Worm (Caenorhabditis elegans) whole organism, L1 larva: ENCODE measurements around the gene M02D8.6.
"Not testable (repeated sequence)": the region's sequence is repeated elsewhere in the genome, so short reads cannot be mapped to it uniquely, and the experiment has no call there.

Experiments
- alr-1 ChIP-seq: fragments of 200-800 bp; sonication (Bioruptor generic); optimal IDR thresholded peaks from 2 replicates; lab custom pipeline; 2018; ENCODE audit warnings: borderline replicate concordance, mild to moderate bottlenecking, missing genetic modification characterization, missing compliant biosample characterization
- ceh-63 ChIP-seq: fragments of 200-800 bp; sonication (Bioruptor generic); optimal IDR thresholded peaks from 2 replicates; lab custom pipeline; 2018; ENCODE audit warnings: mild to moderate bottlenecking, missing genetic modification characterization, missing compliant biosample characterization
- ceh-8 ChIP-seq: fragments of 200-800 bp; sonication (Bioruptor generic); optimal IDR thresholded peaks from 2 replicates; lab custom pipeline; 2018; ENCODE audit warnings: mild to moderate bottlenecking, missing genetic modification characterization, moderate library complexity, missing compliant biosample characterization
- efl-3 ChIP-seq: fragments of 200-800 bp; sonication (Bioruptor generic); optimal IDR thresholded peaks from 2 replicates; lab custom pipeline; 2018; ENCODE audit warnings: mild to moderate bottlenecking, missing genetic modification characterization, missing compliant biosample characterization
- egl-13 ChIP-seq: sonication (generic microtip); optimal IDR thresholded peaks from 2 replicates; lab custom pipeline; 2016; ENCODE audit warnings: missing genotype, missing genetic modification reagents, missing genetic modification characterization, missing compliant biosample characterization
- fkh-10 ChIP-seq: sonication (generic microtip); optimal IDR thresholded peaks from 2 replicates; lab custom pipeline; 2017; ENCODE audit warnings: missing biosample characterization, missing genetic modification reagents, missing genetic modification characterization
- fos-1 ChIP-seq: fragments of 150-350 bp; optimal IDR thresholded peaks from 2 replicates; lab custom pipeline; 2014; ENCODE audit warnings: missing biosample characterization, missing genetic modification characterization
- hlh-17 ChIP-seq: fragments of 200-800 bp; sonication (Bioruptor generic); optimal IDR thresholded peaks from 2 replicates; lab custom pipeline; 2018; ENCODE audit warnings: missing genetic modification characterization, mild to moderate bottlenecking, missing compliant biosample characterization, moderate library complexity, borderline replicate concordance
- hlh-4 ChIP-seq: sonication (generic microtip); optimal IDR thresholded peaks from 2 replicates; lab custom pipeline; 2016; ENCODE audit warnings: mild to moderate bottlenecking, missing genetic modification characterization, missing compliant biosample characterization
- jun-1 ChIP-seq: fragments of 150-350 bp; optimal IDR thresholded peaks from 2 replicates; lab custom pipeline; 2014; ENCODE audit warnings: missing biosample characterization, missing genetic modification reagents, missing genetic modification characterization
- lin-13 ChIP-seq: fragments of 150-350 bp; optimal IDR thresholded peaks from 2 replicates; lab custom pipeline; 2014; ENCODE audit warnings: missing biosample characterization, missing genetic modification reagents, missing genetic modification characterization
- lin-14 ChIP-seq: fragments of 200-800 bp; sonication (Bioruptor generic); optimal IDR thresholded peaks from 2 replicates; lab custom pipeline; 2018; ENCODE audit warnings: mild to moderate bottlenecking, missing genetic modification characterization, moderate library complexity, missing compliant biosample characterization
- lin-15B ChIP-seq: fragments of 150-350 bp; sonication (generic microtip); optimal IDR thresholded peaks from 3 replicates; lab custom pipeline; 2014; ENCODE audit warnings: missing biosample characterization, missing genetic modification characterization
- lsy-2 ChIP-seq, 2 experiments: fragments of 150-350 bp; optimal IDR thresholded peaks; 2 replicates each; lab custom pipeline; 2014; ENCODE audit warnings: missing biosample characterization in 2 of 2, missing genetic modification characterization in 2 of 2
- mab-9 ChIP-seq: fragments of 200-800 bp; sonication (Bioruptor generic); IDR thresholded peaks from 2 replicates; pipeline ENCODE4 v1.3.6; 2022; ENCODE audit warnings: missing genetic modification reagents, missing genetic modification characterization, missing compliant biosample characterization
- mef-2 ChIP-seq: fragments of 150-350 bp; optimal IDR thresholded peaks from 2 replicates; lab custom pipeline; 2014; ENCODE audit warnings: missing biosample characterization, missing genetic modification characterization
- nhr-12 ChIP-seq: sonication (generic microtip); optimal IDR thresholded peaks from 2 replicates; lab custom pipeline; 2017; ENCODE audit warnings: missing biosample characterization, missing genetic modification characterization
- nhr-19 ChIP-seq: fragments of 200-800 bp; sonication (Bioruptor generic); conservative IDR thresholded peaks from 2 replicates; pipeline ENCODE4 v1.3.6; 2022; ENCODE audit warnings: missing genetic modification characterization, missing compliant biosample characterization
- nhr-20 ChIP-seq: sonication (generic microtip); optimal IDR thresholded peaks from 2 replicates; lab custom pipeline; 2016; ENCODE audit warnings: mild to moderate bottlenecking, missing genetic modification characterization, missing compliant biosample characterization
- nhr-71 ChIP-seq: sonication (generic microtip); optimal IDR thresholded peaks from 2 replicates; lab custom pipeline; 2016; ENCODE audit warnings: mild to moderate bottlenecking, missing genetic modification characterization, moderate library complexity, missing compliant biosample characterization
- nhr-76 ChIP-seq: sonication (generic microtip); optimal IDR thresholded peaks from 2 replicates; lab custom pipeline; 2017; ENCODE audit warnings: missing biosample characterization, missing genetic modification characterization
- nhr-90 ChIP-seq: sonication (generic microtip); optimal IDR thresholded peaks from 2 replicates; lab custom pipeline; 2016; ENCODE audit warnings: mild to moderate bottlenecking, missing genetic modification characterization, missing compliant biosample characterization; ENCODE audit not compliant: poor library complexity
- pag-3 ChIP-seq: sonication (generic microtip); optimal IDR thresholded peaks from 2 replicates; lab custom pipeline; 2017; ENCODE audit warnings: missing genetic modification characterization, mild to moderate bottlenecking, missing compliant biosample characterization, antibody characterized with exemption, borderline replicate concordance; ENCODE audit not compliant: insufficient read depth
- pax-3 ChIP-seq: fragments of 200-800 bp; sonication (Bioruptor generic); optimal IDR thresholded peaks from 2 replicates; lab custom pipeline; 2018; ENCODE audit warnings: mild to moderate bottlenecking, missing genetic modification characterization, moderate library complexity, missing compliant biosample characterization
- rnt-1 ChIP-seq: sonication (generic microtip); optimal IDR thresholded peaks from 2 replicates; lab custom pipeline; 2016; ENCODE audit warnings: mild to moderate bottlenecking, missing genetic modification characterization, moderate library complexity, missing compliant biosample characterization
- snpc-4 ChIP-seq: fragments of 150-350 bp; optimal IDR thresholded peaks from 2 replicates; lab custom pipeline; 2014; ENCODE audit warnings: missing biosample characterization, missing genetic modification characterization
- snu-23 ChIP-seq: sonication (generic microtip); optimal IDR thresholded peaks from 2 replicates; lab custom pipeline; 2016; ENCODE audit warnings: missing genetic modification characterization, missing compliant biosample characterization
- sox-4 ChIP-seq: sonication (generic microtip); optimal IDR thresholded peaks from 2 replicates; lab custom pipeline; 2016; ENCODE audit warnings: missing genetic modification characterization, missing compliant biosample characterization
- swsn-7 ChIP-seq: sonication (generic microtip); optimal IDR thresholded peaks from 2 replicates; lab custom pipeline; 2016; ENCODE audit warnings: missing genetic modification characterization, missing compliant biosample characterization
- tlp-1 ChIP-seq: fragments of 150-350 bp; optimal IDR thresholded peaks from 2 replicates; lab custom pipeline; 2014; ENCODE audit warnings: missing biosample characterization, missing genetic modification characterization
- unc-130 ChIP-seq: fragments of 150-350 bp; optimal IDR thresholded peaks from 2 replicates; lab custom pipeline; 2017; ENCODE audit warnings: missing biosample characterization, missing genetic modification characterization, inconsistent platforms
- unc-98 ChIP-seq: fragments of 200-800 bp; sonication (Bioruptor generic); IDR thresholded peaks from 2 replicates; pipeline ENCODE4 v1.3.6; 2022; ENCODE audit warnings: missing genetic modification characterization, missing compliant biosample characterization
- xbp-1 ChIP-seq: sonication (generic microtip); optimal IDR thresholded peaks from 2 replicates; lab custom pipeline; 2016; ENCODE audit warnings: missing genetic modification characterization, missing compliant biosample characterization
- zag-1 ChIP-seq: fragments of 150-350 bp; optimal IDR thresholded peaks from 2 replicates; lab custom pipeline; 2014; ENCODE audit warnings: missing biosample characterization, missing genetic modification characterization
- zip-4 ChIP-seq: fragments of 200-800 bp; sonication (Bioruptor generic); optimal IDR thresholded peaks from 2 replicates; lab custom pipeline; 2018; ENCODE audit warnings: mild to moderate bottlenecking, missing genetic modification characterization, moderate library complexity, missing compliant biosample characterization
- ztf-11 ChIP-seq, 2 experiments: sonication (generic microtip); optimal IDR thresholded peaks; 2 replicates each; lab custom pipeline; 2016 to 2017; ENCODE audit warnings: missing genetic modification characterization in 2 of 2, missing biosample characterization in 1 of 2, missing compliant biosample characterization in 1 of 2

Gene M02D8.6

DNA sequence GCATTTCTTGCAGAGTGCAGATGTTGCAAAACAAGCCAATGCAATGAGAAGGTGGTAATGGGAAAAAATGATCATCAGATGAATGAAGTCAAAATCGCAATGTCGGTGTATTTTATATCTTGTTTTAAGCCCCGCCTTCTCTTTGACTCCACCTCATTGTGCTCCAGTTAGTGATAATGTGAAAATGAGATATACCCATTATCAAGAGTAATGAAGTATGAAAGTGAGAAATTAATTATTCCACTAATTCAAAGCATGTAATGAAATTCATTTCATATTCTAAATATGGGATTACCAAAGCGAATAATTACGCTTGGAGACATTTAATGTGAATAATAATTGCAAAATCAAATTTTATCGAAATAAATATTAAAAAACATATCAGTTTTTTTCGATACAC lies at the start of gene M02D8.6:
Gene M02D8.6 (minus strand): TSS at position 101 of the 400 bp plus-strand sequence.
- not testable (repeated sequence) for TF ChIP-seq nhr-12, pag-3, egl-13 (tag; lab: Kevin White, UChicago)

DNA sequence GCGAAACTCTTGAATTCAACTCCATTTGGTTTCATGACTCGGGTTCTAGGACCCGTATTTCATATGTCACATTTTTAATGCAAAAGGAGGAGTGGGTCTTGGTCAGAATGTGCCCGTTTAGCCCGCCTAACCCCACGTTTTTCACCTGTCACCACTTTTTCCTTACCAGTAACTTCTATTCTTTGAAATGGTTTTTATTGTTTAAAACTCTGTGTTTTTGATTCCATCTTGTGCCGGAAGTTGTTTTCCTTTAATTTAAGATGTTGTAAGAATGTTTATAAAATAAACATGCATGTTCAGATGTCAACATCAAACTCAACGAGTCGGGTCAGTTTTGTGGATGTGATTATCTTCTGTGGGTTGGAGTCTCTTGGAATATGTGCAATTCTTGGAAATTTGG lies 46.8 kb upstream of the M02D8.6 start, which contains the start of gene ZK721.4:
Gene ZK721.4 (plus strand): TSS at position 301 of the 400 bp plus-strand sequence.
- no peak for TF ChIP-seq ceh-8 (GFP tag; lab: Kevin White, UChicago)
- TF ChIP-seq jun-1 (tag; lab: Kevin White, UChicago) = no peak
- TF ChIP-seq swsn-7 (tag; lab: Kevin White, UChicago) = no peak
- no peak for TF ChIP-seq ztf-11 (tag; optimal IDR thresholded peaks at IDR 0.05; lab: Kevin White, UChicago)
- TF ChIP-seq pax-3 (tag; lab: Kevin White, UChicago) = no peak
- no peak for TF ChIP-seq nhr-19
- TF ChIP-seq hlh-4 (tag; lab: Kevin White, UChicago) = no peak
- TF ChIP-seq nhr-90 (tag; lab: Kevin White, UChicago) = no peak
- TF ChIP-seq alr-1 (tag; lab: Kevin White, UChicago) = no peak
- no peak for TF ChIP-seq lin-13
- TF ChIP-seq hlh-17 = no peak
- TF ChIP-seq unc-130 (tag; lab: Kevin White, UChicago) = no peak
- TF ChIP-seq unc-98 (GFP tag; lab: Robert Waterston, UW) = no peak
- TF ChIP-seq nhr-76 = no peak
- TF ChIP-seq lsy-2 (tag; optimal IDR thresholded peaks at IDR 0.05; lab: Kevin White, UChicago) = no peak
- no peak for TF ChIP-seq mef-2
- TF ChIP-seq lin-14 (GFP tag; lab: Kevin White, UChicago) = no peak
- no peak for TF ChIP-seq efl-3 (GFP tag; lab: Kevin White, UChicago)
- TF ChIP-seq zag-1 (tag; lab: Kevin White, UChicago) = no peak
- no peak for TF ChIP-seq xbp-1 (tag; lab: Kevin White, UChicago)

DNA sequence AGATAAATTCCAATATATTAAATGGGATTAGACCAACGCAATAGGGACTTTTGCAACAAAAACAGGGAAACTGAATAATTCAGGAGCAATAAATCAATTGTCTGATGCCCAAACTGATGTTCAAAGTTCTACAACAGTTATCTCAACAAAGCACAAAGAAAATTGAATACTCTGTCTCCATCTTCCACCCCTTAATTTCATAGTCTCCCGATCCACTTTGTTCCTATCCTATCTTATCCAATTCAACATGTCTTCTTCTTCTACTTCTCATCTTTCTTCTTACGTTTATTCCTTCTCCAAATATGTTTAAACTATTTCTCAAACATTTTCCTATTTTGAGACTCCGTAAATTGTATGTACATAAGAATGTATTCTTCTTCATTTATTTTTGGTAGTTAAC lies 38.6 kb upstream of the M02D8.6 start:
- TF ChIP-seq tlp-1 (tag; lab: Kevin White, UChicago) = no peak
- peak; percentile 61 for TF ChIP-seq fkh-10 (GFP tag; lab: Kevin White, UChicago)
- peak; percentile 28 for TF ChIP-seq lin-14 (GFP tag; lab: Kevin White, UChicago)
- no peak for TF ChIP-seq mab-9 (GFP tag; lab: Robert Waterston, UW)

DNA sequence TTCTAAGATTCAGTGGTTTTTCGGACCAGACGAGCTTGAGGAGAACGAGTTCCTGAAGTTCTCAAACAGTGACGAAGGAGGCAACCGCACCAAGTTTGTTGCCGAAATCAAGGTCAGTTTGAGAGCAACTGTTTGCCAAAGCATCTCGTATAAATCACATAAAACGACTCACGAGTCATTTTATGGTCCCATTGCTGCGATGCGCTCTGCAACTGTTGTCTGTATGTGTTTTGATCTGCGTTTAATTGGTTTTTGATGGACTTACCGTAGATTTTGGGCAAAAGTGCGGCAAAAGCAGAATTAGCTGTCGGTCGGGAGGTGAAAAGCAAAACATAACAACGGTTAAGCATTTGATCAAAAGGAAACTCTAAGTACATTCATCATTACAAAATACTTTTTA lies 32.3 kb upstream of the M02D8.6 start:
- TF ChIP-seq zip-4 (GFP tag; lab: Kevin White, UChicago) = no peak
- peak; percentile 3 for TF ChIP-seq snu-23 (GFP tag; lab: Kevin White, UChicago)
- TF ChIP-seq nhr-20 (tag; lab: Kevin White, UChicago) = peak; percentile 8
- TF ChIP-seq rnt-1 (tag; lab: Kevin White, UChicago) = peak; percentile 86
- TF ChIP-seq lin-14 (GFP tag; lab: Kevin White, UChicago) = peak; percentile 14
- peak; percentile 86 for TF ChIP-seq nhr-71
- TF ChIP-seq sox-4 (tag; lab: Kevin White, UChicago) = no peak
- peak in 1 of 2 experiments; percentile 31 for TF ChIP-seq lsy-2 (tag; optimal IDR thresholded peaks at IDR 0.05; lab: Kevin White, UChicago)
- TF ChIP-seq ceh-63 (GFP tag; lab: Kevin White, UChicago) = no peak
- TF ChIP-seq tlp-1 (tag; lab: Kevin White, UChicago) = no peak
- TF ChIP-seq nhr-19 = peak; percentile 50

DNA sequence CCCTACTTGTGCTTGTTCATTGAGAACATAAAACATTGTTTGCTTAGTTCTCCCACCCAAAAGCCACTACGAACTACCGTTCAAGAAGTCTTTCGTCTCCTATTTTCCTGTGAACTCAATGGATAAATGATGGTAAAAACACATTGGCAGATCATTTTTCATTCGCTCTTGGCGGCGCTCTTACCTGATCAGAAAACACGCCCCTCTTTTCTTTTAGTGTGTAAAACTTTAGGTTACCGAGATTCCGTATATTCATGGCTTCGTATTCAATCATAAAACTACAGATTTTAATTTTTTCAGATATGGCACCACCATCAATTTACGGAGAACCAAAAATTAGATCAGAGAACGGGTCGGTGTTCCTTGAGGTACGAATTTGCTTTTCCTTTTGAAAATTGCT lies 31.9 kb upstream of the M02D8.6 start, which contains the start of gene zig-12:
Gene zig-12 (plus strand): TSS at position 301 of the 400 bp plus-strand sequence.
- TF ChIP-seq lin-15B (tag; lab: Kevin White, UChicago) (no peak), mef-2 (no peak), snpc-4 (no peak), fos-1 (no peak)
